Worm (Caenorhabditis elegans) whole organism, L1 larva: ENCODE results near the gene ins-2.

Experiments
- C16A3.4 ChIP-seq: fragments of 150-350 bp; optimal IDR thresholded peaks from 2 replicates; lab custom pipeline; 2014; ENCODE audit warnings: missing biosample characterization, missing genetic modification characterization
- F16B12.6 ChIP-seq: fragments of 150-350 bp; optimal IDR thresholded peaks from 2 replicates; lab custom pipeline; 2014; ENCODE audit warnings: missing biosample characterization, missing genetic modification characterization
- Y116A8C.19 ChIP-seq: sonication (generic microtip); optimal IDR thresholded peaks from 2 replicates; lab custom pipeline; 2016; ENCODE audit warnings: missing compliant biosample characterization, missing genetic modification characterization, borderline replicate concordance
- aha-1 ChIP-seq: fragments of 150-350 bp; optimal IDR thresholded peaks from 2 replicates; lab custom pipeline; 2014; ENCODE audit warnings: missing biosample characterization, missing genetic modification characterization
- alr-1 ChIP-seq: fragments of 200-800 bp; sonication (Bioruptor generic); optimal IDR thresholded peaks from 2 replicates; lab custom pipeline; 2018; ENCODE audit warnings: borderline replicate concordance, mild to moderate bottlenecking, missing genetic modification characterization, missing compliant biosample characterization
- aly-2 ChIP-seq: fragments of 150-350 bp; optimal IDR thresholded peaks from 2 replicates; lab custom pipeline; 2014; ENCODE audit warnings: missing biosample characterization, missing genetic modification characterization
- blmp-1 ChIP-seq: fragments of 150-350 bp; optimal IDR thresholded peaks from 2 replicates; lab custom pipeline; 2014; ENCODE audit warnings: missing biosample characterization, missing genetic modification characterization
- ceh-63 ChIP-seq: fragments of 200-800 bp; sonication (Bioruptor generic); optimal IDR thresholded peaks from 2 replicates; lab custom pipeline; 2018; ENCODE audit warnings: mild to moderate bottlenecking, missing genetic modification characterization, missing compliant biosample characterization
- ceh-8 ChIP-seq: fragments of 200-800 bp; sonication (Bioruptor generic); optimal IDR thresholded peaks from 2 replicates; lab custom pipeline; 2018; ENCODE audit warnings: mild to moderate bottlenecking, missing genetic modification characterization, moderate library complexity, missing compliant biosample characterization
- ceh-82 ChIP-seq, 3 experiments: fragments of 150-350 bp in 1 of 3; sonication (generic microtip) in 2 of 3; optimal IDR thresholded peaks; 2 replicates each; lab custom pipeline; 2014 to 2017; ENCODE audit warnings: missing biosample characterization in 3 of 3, missing genetic modification characterization in 3 of 3
- ces-1 ChIP-seq: fragments of 150-350 bp; optimal IDR thresholded peaks from 2 replicates; lab custom pipeline; 2014; ENCODE audit warnings: missing biosample characterization, missing genetic modification reagents, missing genetic modification characterization
- dpl-1 ChIP-seq, 3 experiments: fragments of 150-350 bp in 2 of 3; sonication (generic microtip) in 1 of 3; optimal IDR thresholded peaks; 2 replicates each; lab custom pipeline; 2014 to 2017; ENCODE audit warnings: missing biosample characterization in 3 of 3, missing genetic modification characterization in 3 of 3, missing genetic modification reagents in 3 of 3
- dsc-1 ChIP-seq: sonication (generic microtip); optimal IDR thresholded peaks from 2 replicates; lab custom pipeline; 2016; ENCODE audit warnings: mild to moderate bottlenecking, missing genetic modification characterization, missing compliant biosample characterization
- efl-1 ChIP-seq, 4 experiments: fragments of 150-350 bp; optimal IDR thresholded peaks in 3 of 4; peaks in 1 of 4; 1 replicate in 1 of 4; 2 replicates in 3 of 4; lab custom pipeline; 2014; ENCODE audit warnings: missing biosample characterization in 2 of 4, missing genetic modification characterization in 2 of 4, missing genetic modification reagents in 2 of 4
- egl-27 ChIP-seq, 2 experiments: fragments of 150-350 bp in 1 of 2; sonication (generic microtip); optimal IDR thresholded peaks; 3 replicates each; lab custom pipeline; 2017 to 2018; ENCODE audit warnings: missing biosample characterization in 2 of 2, missing genetic modification characterization in 2 of 2, missing genetic modification reagents in 2 of 2
- ets-5 ChIP-seq: fragments of 200-800 bp; sonication (Bioruptor generic); IDR thresholded peaks from 2 replicates; pipeline ENCODE4 v1.3.6; 2022; ENCODE audit warnings: missing genetic modification characterization, missing compliant biosample characterization
- fkh-8 ChIP-seq: sonication (generic microtip); optimal IDR thresholded peaks from 2 replicates; lab custom pipeline; 2016; ENCODE audit warnings: mild to moderate bottlenecking, missing genetic modification characterization, missing compliant biosample characterization
- grh-1 ChIP-seq: fragments of 200-800 bp; sonication (Bioruptor generic); IDR thresholded peaks from 2 replicates; pipeline ENCODE4 v1.3.6; 2022; ENCODE audit warnings: missing genetic modification reagents, missing genetic modification characterization, missing compliant biosample characterization
- lin-13 ChIP-seq: fragments of 150-350 bp; optimal IDR thresholded peaks from 2 replicates; lab custom pipeline; 2014; ENCODE audit warnings: missing biosample characterization, missing genetic modification reagents, missing genetic modification characterization
- lin-14 ChIP-seq: fragments of 200-800 bp; sonication (Bioruptor generic); optimal IDR thresholded peaks from 2 replicates; lab custom pipeline; 2018; ENCODE audit warnings: mild to moderate bottlenecking, missing genetic modification characterization, moderate library complexity, missing compliant biosample characterization
- lin-15B ChIP-seq: fragments of 150-350 bp; sonication (generic microtip); optimal IDR thresholded peaks from 3 replicates; lab custom pipeline; 2014; ENCODE audit warnings: missing biosample characterization, missing genetic modification characterization
- lsy-2 ChIP-seq, 2 experiments: fragments of 150-350 bp; optimal IDR thresholded peaks; 2 replicates each; lab custom pipeline; 2014; ENCODE audit warnings: missing biosample characterization in 2 of 2, missing genetic modification characterization in 2 of 2
- mab-9 ChIP-seq: fragments of 200-800 bp; sonication (Bioruptor generic); IDR thresholded peaks from 2 replicates; pipeline ENCODE4 v1.3.6; 2022; ENCODE audit warnings: missing genetic modification reagents, missing genetic modification characterization, missing compliant biosample characterization
- mdl-1 ChIP-seq, 2 experiments: fragments of 150-350 bp; optimal IDR thresholded peaks; 2 replicates each; lab custom pipeline; 2014 to 2017; ENCODE audit warnings: missing biosample characterization in 2 of 2, missing genetic modification characterization in 2 of 2, inconsistent platforms in 1 of 2
- mef-2 ChIP-seq: fragments of 150-350 bp; optimal IDR thresholded peaks from 2 replicates; lab custom pipeline; 2014; ENCODE audit warnings: missing biosample characterization, missing genetic modification characterization
- mep-1 ChIP-seq: fragments of 150-350 bp; optimal IDR thresholded peaks from 2 replicates; lab custom pipeline; 2014; ENCODE audit warnings: missing biosample characterization, missing genetic modification characterization
- nhr-28 ChIP-seq: fragments of 150-350 bp; optimal IDR thresholded peaks from 2 replicates; lab custom pipeline; 2014; ENCODE audit warnings: missing biosample characterization, missing genetic modification characterization
- nhr-47 ChIP-seq: sonication (generic microtip); optimal IDR thresholded peaks from 2 replicates; lab custom pipeline; 2016; ENCODE audit warnings: mild to moderate bottlenecking, missing genetic modification characterization, moderate library complexity, missing compliant biosample characterization
- nhr-71 ChIP-seq: sonication (generic microtip); optimal IDR thresholded peaks from 2 replicates; lab custom pipeline; 2016; ENCODE audit warnings: mild to moderate bottlenecking, missing genetic modification characterization, moderate library complexity, missing compliant biosample characterization
- nhr-76 ChIP-seq: sonication (generic microtip); optimal IDR thresholded peaks from 2 replicates; lab custom pipeline; 2017; ENCODE audit warnings: missing biosample characterization, missing genetic modification characterization
- nhr-85 ChIP-seq: sonication (generic microtip); peaks from one replicate; lab custom pipeline; 2016; ENCODE audit warnings: missing genetic modification characterization, inconsistent platforms, missing compliant biosample characterization
- rnt-1 ChIP-seq: sonication (generic microtip); optimal IDR thresholded peaks from 2 replicates; lab custom pipeline; 2016; ENCODE audit warnings: mild to moderate bottlenecking, missing genetic modification characterization, moderate library complexity, missing compliant biosample characterization
- skn-1 ChIP-seq: fragments of 150-350 bp; optimal IDR thresholded peaks from 2 replicates; lab custom pipeline; 2014; ENCODE audit warnings: missing biosample characterization, missing genetic modification characterization
- snpc-4 ChIP-seq: fragments of 150-350 bp; optimal IDR thresholded peaks from 2 replicates; lab custom pipeline; 2014; ENCODE audit warnings: missing biosample characterization, missing genetic modification characterization
- snu-23 ChIP-seq: sonication (generic microtip); optimal IDR thresholded peaks from 2 replicates; lab custom pipeline; 2016; ENCODE audit warnings: missing genetic modification characterization, missing compliant biosample characterization
- sox-4 ChIP-seq: sonication (generic microtip); optimal IDR thresholded peaks from 2 replicates; lab custom pipeline; 2016; ENCODE audit warnings: missing genetic modification characterization, missing compliant biosample characterization
- sup-37 ChIP-seq: fragments of 200-800 bp; sonication (Bioruptor generic); optimal IDR thresholded peaks from 2 replicates; lab custom pipeline; 2018; ENCODE audit warnings: mild to moderate bottlenecking, missing genetic modification characterization, missing compliant biosample characterization
- swsn-7 ChIP-seq: sonication (generic microtip); optimal IDR thresholded peaks from 2 replicates; lab custom pipeline; 2016; ENCODE audit warnings: missing genetic modification characterization, missing compliant biosample characterization
- tbx-2 ChIP-seq: sonication (generic microtip); optimal IDR thresholded peaks from 2 replicates; lab custom pipeline; 2016; ENCODE audit warnings: missing genetic modification characterization, missing compliant biosample characterization
- tlp-1 ChIP-seq: fragments of 150-350 bp; optimal IDR thresholded peaks from 2 replicates; lab custom pipeline; 2014; ENCODE audit warnings: missing biosample characterization, missing genetic modification characterization
- unc-30 ChIP-seq: sonication (generic microtip); optimal IDR thresholded peaks from 2 replicates; lab custom pipeline; 2017; ENCODE audit warnings: missing biosample characterization, missing genetic modification characterization
- unc-86 ChIP-seq: sonication (generic microtip); optimal IDR thresholded peaks from 2 replicates; lab custom pipeline; 2016; ENCODE audit warnings: missing genetic modification characterization, missing compliant biosample characterization
- unc-98 ChIP-seq: fragments of 200-800 bp; sonication (Bioruptor generic); IDR thresholded peaks from 2 replicates; pipeline ENCODE4 v1.3.6; 2022; ENCODE audit warnings: missing genetic modification characterization, missing compliant biosample characterization
- vab-15 ChIP-seq: sonication (generic microtip); optimal IDR thresholded peaks from 2 replicates; lab custom pipeline; 2017; ENCODE audit warnings: missing genotype, mild to moderate bottlenecking, missing genetic modification characterization, missing compliant biosample characterization
- xbp-1 ChIP-seq: sonication (generic microtip); optimal IDR thresholded peaks from 2 replicates; lab custom pipeline; 2016; ENCODE audit warnings: missing genetic modification characterization, missing compliant biosample characterization
- ztf-11 ChIP-seq, 2 experiments: sonication (generic microtip); optimal IDR thresholded peaks; 2 replicates each; lab custom pipeline; 2016 to 2017; ENCODE audit warnings: missing genetic modification characterization in 2 of 2, missing biosample characterization in 1 of 2, missing compliant biosample characterization in 1 of 2
- ztf-4 ChIP-seq: fragments of 150-350 bp; optimal IDR thresholded peaks from 2 replicates; lab custom pipeline; 2014; ENCODE audit warnings: missing biosample characterization, missing genetic modification characterization

The ins-2 gene

DNA sequence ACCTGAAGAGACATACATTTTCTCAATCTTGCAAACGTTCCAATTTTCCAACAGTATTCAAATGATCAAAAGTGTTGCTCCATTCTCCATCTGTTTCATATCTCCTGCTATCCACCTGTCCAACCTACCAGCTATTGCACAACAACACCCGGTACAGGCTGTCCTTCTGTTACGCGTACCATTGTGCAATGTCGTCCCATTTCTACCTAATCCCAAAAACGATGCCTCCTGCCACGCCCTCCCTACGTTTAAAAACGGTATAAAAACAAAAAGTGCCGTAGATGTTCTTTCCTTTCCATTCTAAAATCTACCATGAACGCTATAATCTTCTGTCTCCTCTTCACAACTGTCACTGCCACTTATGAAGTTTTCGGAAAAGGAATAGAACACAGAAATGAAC, at the start of gene ins-2:
ins-2 (plus strand) TSS at position 301 of the 400 bp plus-strand sequence.
- TF ChIP-seq nhr-28 (tag; lab: Kevin White, UChicago) (no peak), rnt-1 (tag; lab: Kevin White, UChicago) (no peak), aha-1 (tag; lab: Kevin White, UChicago) (no peak), ets-5 (GFP tag; lab: Robert Waterston, UW) (no peak), ces-1 (GFP tag; lab: Kevin White, UChicago) (no peak), Y116A8C.19 (no peak), vab-15 (tag; lab: Kevin White, UChicago) (no peak)
- TF ChIP-seq, all 84 proteins: peak for 0

- TF ChIP-seq mdl-1 (tag; optimal IDR thresholded peaks at IDR 0.05; lab: Kevin White, UChicago) (no peak), ztf-4 (peak; percentile 8), efl-1 (optimal IDR thresholded peaks at IDR 0.05; lab: Kevin White, UChicago) (no peak), efl-1 (GFP tag; optimal IDR thresholded peaks at IDR 0.05 in 1 of 2; lab: Kevin White, UChicago) (peak in 1 of 2 experiments; percentile 56), tlp-1 (tag; lab: Kevin White, UChicago) (no peak), rnt-1 (tag; lab: Kevin White, UChicago) (peak; percentile 18), mep-1 (tag; lab: Kevin White, UChicago) (no peak), F16B12.6 (tag; lab: Kevin White, UChicago) (no peak), xbp-1 (no peak), dpl-1 (GFP tag; optimal IDR thresholded peaks at IDR 0.05; lab: Kevin White, UChicago) (no peak), nhr-85 (tag; lab: Kevin White, UChicago) (peak; percentile 3)
Measured at ce11 chrII:5940815-5941214, 47.5 kb upstream of the ins-2 start, which contains the start of gene F28B12.6. F28B12.6 (plus strand) TSS chrII:5940863.

- peak in 1 of 2 experiments; percentile 21 for TF ChIP-seq lsy-2 (tag; optimal IDR thresholded peaks at IDR 0.05; lab: Kevin White, UChicago)
- TF ChIP-seq ceh-63 (GFP tag; lab: Kevin White, UChicago): no peak
- TF ChIP-seq C16A3.4 (tag; lab: Kevin White, UChicago): no peak
- TF ChIP-seq fkh-8 (tag; lab: Kevin White, UChicago): peak; percentile 86
- no peak for TF ChIP-seq nhr-76 (tag; lab: Kevin White, UChicago)
- no peak for TF ChIP-seq ceh-82 (tag; optimal IDR thresholded peaks at IDR 0.05; lab: Kevin White, UChicago)
- TF ChIP-seq mef-2: no peak
- TF ChIP-seq tlp-1 (tag; lab: Kevin White, UChicago): no peak
- no peak for TF ChIP-seq sup-37 (GFP tag; lab: Kevin White, UChicago)
- no peak for TF ChIP-seq ets-5 (GFP tag; lab: Robert Waterston, UW)
- no peak for TF ChIP-seq aha-1 (tag; lab: Kevin White, UChicago)
- no peak for TF ChIP-seq Y116A8C.19
- no peak for TF ChIP-seq rnt-1 (tag; lab: Kevin White, UChicago)
- TF ChIP-seq efl-1 (optimal IDR thresholded peaks at IDR 0.05; lab: Kevin White, UChicago): peak in 1 of 2 experiments; percentile 9
- no peak for TF ChIP-seq efl-1 (GFP tag; optimal IDR thresholded peaks at IDR 0.05 in 1 of 2; lab: Kevin White, UChicago)
- no peak for TF ChIP-seq unc-98 (GFP tag; lab: Robert Waterston, UW)
- TF ChIP-seq lin-14: peak; percentile 54
- no peak for TF ChIP-seq ceh-8 (GFP tag; lab: Kevin White, UChicago)
- TF ChIP-seq snpc-4: no peak
- no peak for TF ChIP-seq skn-1 (tag; lab: Kevin White, UChicago)
- TF ChIP-seq unc-86: no peak
- TF ChIP-seq nhr-47: peak; percentile 21
- TF ChIP-seq mdl-1 (tag; optimal IDR thresholded peaks at IDR 0.05; lab: Kevin White, UChicago): no peak
- peak; percentile 44 for TF ChIP-seq mep-1 (tag; lab: Kevin White, UChicago)
- TF ChIP-seq grh-1 (GFP tag; lab: Robert Waterston, UW): no peak
- no peak for TF ChIP-seq ztf-4
- no peak for TF ChIP-seq vab-15 (tag; lab: Kevin White, UChicago)
- TF ChIP-seq alr-1 (tag; lab: Kevin White, UChicago): no peak
- no peak for TF ChIP-seq lin-15B (tag; lab: Kevin White, UChicago)
- no peak for TF ChIP-seq swsn-7 (tag; lab: Kevin White, UChicago)
- peak; percentile 12 for TF ChIP-seq snu-23 (GFP tag; lab: Kevin White, UChicago)
- peak; percentile 65 for TF ChIP-seq dsc-1
- TF ChIP-seq tbx-2 (tag; lab: Kevin White, UChicago): no peak
- TF ChIP-seq sox-4 (tag; lab: Kevin White, UChicago): no peak
- no peak for TF ChIP-seq lin-13
- TF ChIP-seq unc-30 (tag; lab: Kevin White, UChicago): no peak
- TF ChIP-seq ztf-11 (tag; optimal IDR thresholded peaks at IDR 0.05; lab: Kevin White, UChicago): no peak
- TF ChIP-seq nhr-71: peak; percentile 43
- no peak for TF ChIP-seq egl-27 (tag; optimal IDR thresholded peaks at IDR 0.05; lab: Kevin White, UChicago)
- peak; percentile 0 for TF ChIP-seq blmp-1 (tag; lab: Kevin White, UChicago)
- no peak for TF ChIP-seq aly-2 (tag; lab: Kevin White, UChicago)
- TF ChIP-seq mab-9 (GFP tag; lab: Robert Waterston, UW): no peak
Measured at ce11 chrII:5942593-5942992, 45.7 kb upstream of the ins-2 start, which contains the start of gene F28B12.1. F28B12.1 (plus strand) TSS chrII:5942927.
